Worm (Caenorhabditis elegans) whole organism, L1 larva: ENCODE measurements around the gene F44F4.15.

Experiments
- C04F5.9 ChIP-seq: sonication (generic microtip); optimal IDR thresholded peaks from 2 replicates; lab custom pipeline; 2016; ENCODE audit warnings: missing genetic modification characterization, missing compliant biosample characterization
- C16A3.4 ChIP-seq: fragments of 150-350 bp; optimal IDR thresholded peaks from 2 replicates; lab custom pipeline; 2014; ENCODE audit warnings: missing biosample characterization, missing genetic modification characterization
- C34B4.2 ChIP-seq: sonication (generic microtip); optimal IDR thresholded peaks from 2 replicates; lab custom pipeline; 2017; ENCODE audit warnings: mild to moderate bottlenecking, missing genetic modification characterization, missing compliant biosample characterization
- F16B12.6 ChIP-seq: fragments of 150-350 bp; optimal IDR thresholded peaks from 2 replicates; lab custom pipeline; 2014; ENCODE audit warnings: missing biosample characterization, missing genetic modification characterization
- Y116A8C.19 ChIP-seq: sonication (generic microtip); optimal IDR thresholded peaks from 2 replicates; lab custom pipeline; 2016; ENCODE audit warnings: missing compliant biosample characterization, missing genetic modification characterization, borderline replicate concordance
- aha-1 ChIP-seq: fragments of 150-350 bp; optimal IDR thresholded peaks from 2 replicates; lab custom pipeline; 2014; ENCODE audit warnings: missing biosample characterization, missing genetic modification characterization
- aly-2 ChIP-seq: fragments of 150-350 bp; optimal IDR thresholded peaks from 2 replicates; lab custom pipeline; 2014; ENCODE audit warnings: missing biosample characterization, missing genetic modification characterization
- ceh-82 ChIP-seq, 3 experiments: fragments of 150-350 bp in 1 of 3; sonication (generic microtip) in 2 of 3; optimal IDR thresholded peaks; 2 replicates each; lab custom pipeline; 2014 to 2017; ENCODE audit warnings: missing biosample characterization in 3 of 3, missing genetic modification characterization in 3 of 3
- ceh-88 ChIP-seq: fragments of 200-800 bp; sonication (Bioruptor generic); IDR thresholded peaks from 2 replicates; pipeline ENCODE4 v1.3.6; 2022; ENCODE audit warnings: missing genetic modification characterization, missing compliant biosample characterization
- ceh-90 ChIP-seq: sonication (generic microtip); optimal IDR thresholded peaks from 2 replicates; lab custom pipeline; 2016; ENCODE audit warnings: missing genetic modification characterization, missing compliant biosample characterization
- dpl-1 ChIP-seq, 3 experiments: fragments of 150-350 bp in 2 of 3; sonication (generic microtip) in 1 of 3; optimal IDR thresholded peaks; 2 replicates each; lab custom pipeline; 2014 to 2017; ENCODE audit warnings: missing biosample characterization in 3 of 3, missing genetic modification characterization in 3 of 3, missing genetic modification reagents in 3 of 3
- dsc-1 ChIP-seq: sonication (generic microtip); optimal IDR thresholded peaks from 2 replicates; lab custom pipeline; 2016; ENCODE audit warnings: mild to moderate bottlenecking, missing genetic modification characterization, missing compliant biosample characterization
- efl-3 ChIP-seq: fragments of 200-800 bp; sonication (Bioruptor generic); optimal IDR thresholded peaks from 2 replicates; lab custom pipeline; 2018; ENCODE audit warnings: mild to moderate bottlenecking, missing genetic modification characterization, missing compliant biosample characterization
- fkh-10 ChIP-seq: sonication (generic microtip); optimal IDR thresholded peaks from 2 replicates; lab custom pipeline; 2017; ENCODE audit warnings: missing biosample characterization, missing genetic modification reagents, missing genetic modification characterization
- fkh-8 ChIP-seq: sonication (generic microtip); optimal IDR thresholded peaks from 2 replicates; lab custom pipeline; 2016; ENCODE audit warnings: mild to moderate bottlenecking, missing genetic modification characterization, missing compliant biosample characterization
- fos-1 ChIP-seq: fragments of 150-350 bp; optimal IDR thresholded peaks from 2 replicates; lab custom pipeline; 2014; ENCODE audit warnings: missing biosample characterization, missing genetic modification characterization
- grh-1 ChIP-seq: fragments of 200-800 bp; sonication (Bioruptor generic); IDR thresholded peaks from 2 replicates; pipeline ENCODE4 v1.3.6; 2022; ENCODE audit warnings: missing genetic modification reagents, missing genetic modification characterization, missing compliant biosample characterization
- hlh-17 ChIP-seq: fragments of 200-800 bp; sonication (Bioruptor generic); optimal IDR thresholded peaks from 2 replicates; lab custom pipeline; 2018; ENCODE audit warnings: missing genetic modification characterization, mild to moderate bottlenecking, missing compliant biosample characterization, moderate library complexity, borderline replicate concordance
- hlh-4 ChIP-seq: sonication (generic microtip); optimal IDR thresholded peaks from 2 replicates; lab custom pipeline; 2016; ENCODE audit warnings: mild to moderate bottlenecking, missing genetic modification characterization, missing compliant biosample characterization
- isw-1 ChIP-seq: fragments of 200-800 bp; sonication (Bioruptor generic); IDR thresholded peaks from 2 replicates; pipeline ENCODE4 v1.3.6; 2022; ENCODE audit warnings: missing genetic modification characterization, missing compliant biosample characterization
- jun-1 ChIP-seq: fragments of 150-350 bp; optimal IDR thresholded peaks from 2 replicates; lab custom pipeline; 2014; ENCODE audit warnings: missing biosample characterization, missing genetic modification reagents, missing genetic modification characterization
- lin-13 ChIP-seq: fragments of 150-350 bp; optimal IDR thresholded peaks from 2 replicates; lab custom pipeline; 2014; ENCODE audit warnings: missing biosample characterization, missing genetic modification reagents, missing genetic modification characterization
- lin-14 ChIP-seq: fragments of 200-800 bp; sonication (Bioruptor generic); optimal IDR thresholded peaks from 2 replicates; lab custom pipeline; 2018; ENCODE audit warnings: mild to moderate bottlenecking, missing genetic modification characterization, moderate library complexity, missing compliant biosample characterization
- lin-35 ChIP-seq, 2 experiments: fragments of 150-350 bp; optimal IDR thresholded peaks; 2 replicates each; lab custom pipeline; 2014; ENCODE audit warnings: missing biosample characterization in 2 of 2, missing genetic modification characterization in 2 of 2, missing genetic modification reagents in 2 of 2
- lir-3 ChIP-seq: sonication (generic microtip); optimal IDR thresholded peaks from 2 replicates; lab custom pipeline; 2016; ENCODE audit warnings: mild to moderate bottlenecking, missing genetic modification characterization, moderate library complexity, missing compliant biosample characterization; ENCODE audit not compliant: poor library complexity
- lsy-2 ChIP-seq, 2 experiments: fragments of 150-350 bp; optimal IDR thresholded peaks; 2 replicates each; lab custom pipeline; 2014; ENCODE audit warnings: missing biosample characterization in 2 of 2, missing genetic modification characterization in 2 of 2
- mab-9 ChIP-seq: fragments of 200-800 bp; sonication (Bioruptor generic); IDR thresholded peaks from 2 replicates; pipeline ENCODE4 v1.3.6; 2022; ENCODE audit warnings: missing genetic modification reagents, missing genetic modification characterization, missing compliant biosample characterization
- mep-1 ChIP-seq: fragments of 150-350 bp; optimal IDR thresholded peaks from 2 replicates; lab custom pipeline; 2014; ENCODE audit warnings: missing biosample characterization, missing genetic modification characterization
- nhr-11 ChIP-seq: fragments of 150-350 bp; optimal IDR thresholded peaks from 2 replicates; lab custom pipeline; 2014; ENCODE audit warnings: missing biosample characterization, missing genetic modification characterization
- nhr-19 ChIP-seq: fragments of 200-800 bp; sonication (Bioruptor generic); conservative IDR thresholded peaks from 2 replicates; pipeline ENCODE4 v1.3.6; 2022; ENCODE audit warnings: missing genetic modification characterization, missing compliant biosample characterization
- nhr-28 ChIP-seq: fragments of 150-350 bp; optimal IDR thresholded peaks from 2 replicates; lab custom pipeline; 2014; ENCODE audit warnings: missing biosample characterization, missing genetic modification characterization
- nhr-47 ChIP-seq: sonication (generic microtip); optimal IDR thresholded peaks from 2 replicates; lab custom pipeline; 2016; ENCODE audit warnings: mild to moderate bottlenecking, missing genetic modification characterization, moderate library complexity, missing compliant biosample characterization
- nhr-76 ChIP-seq: sonication (generic microtip); optimal IDR thresholded peaks from 2 replicates; lab custom pipeline; 2017; ENCODE audit warnings: missing biosample characterization, missing genetic modification characterization
- nhr-77 ChIP-seq: fragments of 150-350 bp; optimal IDR thresholded peaks from 2 replicates; lab custom pipeline; 2014; ENCODE audit warnings: missing biosample characterization, missing genetic modification characterization
- nhr-84 ChIP-seq: sonication (generic microtip); optimal IDR thresholded peaks from 2 replicates; lab custom pipeline; 2017; ENCODE audit warnings: missing biosample characterization, missing genetic modification characterization
- nhr-85 ChIP-seq: sonication (generic microtip); peaks from one replicate; lab custom pipeline; 2016; ENCODE audit warnings: missing genetic modification characterization, inconsistent platforms, missing compliant biosample characterization
- pag-3 ChIP-seq: sonication (generic microtip); optimal IDR thresholded peaks from 2 replicates; lab custom pipeline; 2017; ENCODE audit warnings: missing genetic modification characterization, mild to moderate bottlenecking, missing compliant biosample characterization, antibody characterized with exemption, borderline replicate concordance; ENCODE audit not compliant: insufficient read depth
- rnt-1 ChIP-seq: sonication (generic microtip); optimal IDR thresholded peaks from 2 replicates; lab custom pipeline; 2016; ENCODE audit warnings: mild to moderate bottlenecking, missing genetic modification characterization, moderate library complexity, missing compliant biosample characterization
- skn-1 ChIP-seq: fragments of 150-350 bp; optimal IDR thresholded peaks from 2 replicates; lab custom pipeline; 2014; ENCODE audit warnings: missing biosample characterization, missing genetic modification characterization
- snpc-4 ChIP-seq: fragments of 150-350 bp; optimal IDR thresholded peaks from 2 replicates; lab custom pipeline; 2014; ENCODE audit warnings: missing biosample characterization, missing genetic modification characterization
- snu-23 ChIP-seq: sonication (generic microtip); optimal IDR thresholded peaks from 2 replicates; lab custom pipeline; 2016; ENCODE audit warnings: missing genetic modification characterization, missing compliant biosample characterization
- sptf-1 ChIP-seq: fragments of 150-350 bp; optimal IDR thresholded peaks from 2 replicates; lab custom pipeline; 2014; ENCODE audit warnings: missing biosample characterization, missing genetic modification characterization
- tlp-1 ChIP-seq: fragments of 150-350 bp; optimal IDR thresholded peaks from 2 replicates; lab custom pipeline; 2014; ENCODE audit warnings: missing biosample characterization, missing genetic modification characterization
- unc-62 ChIP-seq: fragments of 150-350 bp; optimal IDR thresholded peaks from 2 replicates; lab custom pipeline; 2014; ENCODE audit warnings: missing biosample characterization, missing genetic modification reagents, missing genetic modification characterization
- unc-98 ChIP-seq: fragments of 200-800 bp; sonication (Bioruptor generic); IDR thresholded peaks from 2 replicates; pipeline ENCODE4 v1.3.6; 2022; ENCODE audit warnings: missing genetic modification characterization, missing compliant biosample characterization
- vab-15 ChIP-seq: sonication (generic microtip); optimal IDR thresholded peaks from 2 replicates; lab custom pipeline; 2017; ENCODE audit warnings: missing genotype, mild to moderate bottlenecking, missing genetic modification characterization, missing compliant biosample characterization
- zip-4 ChIP-seq: fragments of 200-800 bp; sonication (Bioruptor generic); optimal IDR thresholded peaks from 2 replicates; lab custom pipeline; 2018; ENCODE audit warnings: mild to moderate bottlenecking, missing genetic modification characterization, moderate library complexity, missing compliant biosample characterization
- ztf-4 ChIP-seq: fragments of 150-350 bp; optimal IDR thresholded peaks from 2 replicates; lab custom pipeline; 2014; ENCODE audit warnings: missing biosample characterization, missing genetic modification characterization

Gene F44F4.15

DNA sequence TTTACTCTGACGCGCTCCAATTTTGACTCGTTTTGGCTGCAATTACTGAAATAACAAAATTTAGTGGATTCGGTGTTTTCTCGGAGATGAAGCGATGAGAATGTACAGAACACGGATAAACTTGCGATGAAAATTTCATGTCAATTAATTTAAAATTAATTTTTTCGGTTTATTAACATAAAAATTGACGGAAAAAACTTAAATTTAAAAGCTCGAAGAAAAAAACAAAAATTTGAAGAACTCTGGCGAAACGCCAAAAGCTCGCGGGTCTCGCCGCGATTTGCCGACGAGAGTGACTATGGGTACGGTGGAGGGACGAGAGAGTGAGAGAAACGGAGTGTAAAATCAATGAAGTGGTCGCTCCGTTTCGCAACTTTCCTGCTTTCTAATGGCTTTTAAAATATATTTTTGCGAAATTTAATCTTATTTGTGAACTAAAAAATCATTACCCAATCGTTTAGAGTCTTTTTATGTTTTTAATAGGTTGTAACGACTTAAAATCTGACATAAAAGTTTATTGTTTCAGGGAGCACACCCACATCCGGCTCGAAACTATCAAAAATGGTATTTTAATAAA is 45.7 kb upstream of the F44F4.15 start, which contains the start of the genes gmps-1 and cap-2 (continued):
- TF ChIP-seq lin-35 (GFP tag; optimal IDR thresholded peaks at IDR 0.05; lab: Kevin White, UChicago) = peak; percentile 86 to 91
- peak; percentile 78 for TF ChIP-seq unc-62 (GFP tag; lab: Kevin White, UChicago)
- peak; percentile 92 for TF ChIP-seq ceh-88 (GFP tag; lab: Robert Waterston, UW)
- peak; percentile 97 for TF ChIP-seq nhr-19 (GFP tag; lab: Robert Waterston, UW)
- TF ChIP-seq C16A3.4 (tag; lab: Kevin White, UChicago) = peak; percentile 94
- TF ChIP-seq nhr-84 (tag; lab: Kevin White, UChicago) = peak; percentile 28
- peak; percentile 91 for TF ChIP-seq lir-3 (tag; lab: Kevin White, UChicago)
- peak; percentile 95 for TF ChIP-seq mab-9 (GFP tag; lab: Robert Waterston, UW)
- TF ChIP-seq zip-4 (GFP tag; lab: Kevin White, UChicago) = peak; percentile 96
- TF ChIP-seq dsc-1 = peak; percentile 98
- TF ChIP-seq nhr-85 (tag; lab: Kevin White, UChicago) = peak; percentile 98
- peak; percentile 92 for TF ChIP-seq efl-3
- peak; percentile 96 for TF ChIP-seq ztf-4
- peak; percentile 85 for TF ChIP-seq aha-1 (tag; lab: Kevin White, UChicago)
- peak; percentile 95 for TF ChIP-seq grh-1 (GFP tag; lab: Robert Waterston, UW)
- TF ChIP-seq pag-3 (tag; lab: Kevin White, UChicago) = no peak
- peak; percentile 95 for TF ChIP-seq jun-1 (tag; lab: Kevin White, UChicago)
- TF ChIP-seq skn-1 = peak; percentile 96
- TF ChIP-seq sptf-1 (tag; lab: Kevin White, UChicago) = no peak
- TF ChIP-seq Y116A8C.19 (tag; lab: Kevin White, UChicago) = no peak
- no peak for TF ChIP-seq tlp-1
- TF ChIP-seq nhr-76 (tag; lab: Kevin White, UChicago) = no peak
- TF ChIP-seq nhr-77 (tag; lab: Kevin White, UChicago) = peak; percentile 90
- peak; percentile 98 for TF ChIP-seq snu-23 (GFP tag; lab: Kevin White, UChicago)
- TF ChIP-seq hlh-4 (tag; lab: Kevin White, UChicago) = no peak
- peak; percentile 71 for TF ChIP-seq F16B12.6 (tag; lab: Kevin White, UChicago)
- TF ChIP-seq mep-1 (tag; lab: Kevin White, UChicago) = peak; percentile 94
- peak; percentile 96 for TF ChIP-seq lin-14 (GFP tag; lab: Kevin White, UChicago)
- TF ChIP-seq lsy-2 (tag; optimal IDR thresholded peaks at IDR 0.05; lab: Kevin White, UChicago) = peak; percentile 100
- TF ChIP-seq hlh-17 = no peak
- no peak for TF ChIP-seq nhr-28 (tag; lab: Kevin White, UChicago)
- peak; percentile 96 to 99 (median 98) for TF ChIP-seq ceh-82 (tag; optimal IDR thresholded peaks at IDR 0.05; lab: Kevin White, UChicago)
- TF ChIP-seq C04F5.9 (tag; lab: Kevin White, UChicago) = peak; percentile 100
- TF ChIP-seq, all 84 proteins: peak for 70

DNA sequence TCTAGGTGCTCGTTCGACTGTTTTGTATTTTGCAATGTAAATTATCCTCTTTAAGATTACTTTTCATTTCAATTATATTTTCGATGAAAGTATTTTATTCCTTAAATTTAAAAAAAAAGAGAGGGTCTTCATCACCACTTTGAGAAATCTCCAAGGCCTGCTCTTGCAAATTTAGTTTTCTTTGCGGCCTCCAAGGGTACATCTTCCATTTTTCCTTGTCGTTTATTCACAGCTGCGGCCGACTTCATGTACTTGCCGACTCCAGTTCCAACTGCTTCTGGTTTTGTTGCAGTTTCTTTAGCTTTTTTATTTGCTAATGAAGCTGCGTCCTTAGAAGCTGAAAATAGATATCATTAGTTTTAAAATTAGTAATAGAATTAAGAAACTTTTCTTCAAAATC is 43.8 kb upstream of the F44F4.15 start:
- no peak for TF ChIP-seq fkh-8 (tag; lab: Kevin White, UChicago)

DNA sequence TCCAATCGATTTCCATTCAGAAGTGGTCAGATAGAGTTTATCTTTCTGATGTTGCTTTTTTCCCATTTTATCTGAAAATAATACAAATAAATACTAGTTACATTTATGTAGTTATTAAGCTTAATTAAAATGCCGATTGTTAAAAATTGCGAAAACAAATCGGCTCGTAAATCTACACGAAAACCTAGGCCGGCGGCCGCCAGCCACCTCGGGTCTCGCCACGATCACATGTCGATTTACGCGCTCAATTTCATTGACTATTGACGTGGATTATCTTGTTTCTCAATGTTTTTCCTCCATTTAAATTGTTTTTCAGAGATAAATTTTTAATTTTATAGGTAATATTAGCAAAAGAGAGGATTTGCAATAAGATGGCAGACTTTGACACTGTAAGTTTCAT is 41.9 kb upstream of the F44F4.15 start, which contains the start of the genes cyn-4 and copz-1:
Gene cyn-4 (minus strand): TSS at position 71 of the 400 bp plus-strand sequence.
Gene copz-1 (plus strand): TSS at position 339 of the 400 bp plus-strand sequence.
- TF ChIP-seq nhr-47 (tag; lab: Kevin White, UChicago) (peak; percentile 89), unc-98 (GFP tag; lab: Robert Waterston, UW) (peak; percentile 71), jun-1 (tag; lab: Kevin White, UChicago) (peak; percentile 0), C04F5.9 (tag; lab: Kevin White, UChicago) (peak; percentile 99), nhr-77 (tag; lab: Kevin White, UChicago) (peak; percentile 60), snpc-4 (peak; percentile 42), nhr-76 (tag; lab: Kevin White, UChicago) (no peak), rnt-1 (tag; lab: Kevin White, UChicago) (peak; percentile 98), lin-13 (GFP tag; lab: Kevin White, UChicago) (peak; percentile 68), fos-1 (tag; lab: Kevin White, UChicago) (peak; percentile 34), fkh-10 (no peak), ceh-90 (tag; lab: Kevin White, UChicago) (peak; percentile 84), snu-23 (GFP tag; lab: Kevin White, UChicago) (peak; percentile 91), ztf-4 (no peak), nhr-11 (peak; percentile 9), aly-2 (tag; lab: Kevin White, UChicago) (peak; percentile 28), lsy-2 (tag; optimal IDR thresholded peaks at IDR 0.05; lab: Kevin White, UChicago) (peak; percentile 93 to 94), isw-1 (GFP tag; lab: Robert Waterston, UW) (peak; percentile 87), C34B4.2 (tag; lab: Kevin White, UChicago) (no peak), vab-15 (peak; percentile 69), dpl-1 (GFP tag; optimal IDR thresholded peaks at IDR 0.05; lab: Kevin White, UChicago) (peak; percentile 75 to 85 (median 80)), nhr-84 (tag; lab: Kevin White, UChicago) (no peak)
